Worm (Caenorhabditis elegans): ENCODE data around the gene R102.1.

The R102.1 gene

ce11 chrIV:10734527-10735436, 48.9 kb downstream of the R102.1 start, which contains the start of the genes orc-5 and cyb-1:
TSS of gene orc-5 (minus strand) at chrIV:10734588.
TSS of gene cyb-1 (plus strand) at chrIV:10735216.
- TF ChIP-seq lin-1 (GFP tag; IDR thresholded peaks at IDR 0.05), result no peak
- peak; percentile 21 for TF ChIP-seq lin-13 (GFP tag; optimal IDR thresholded peaks at IDR 0.05)
- TF ChIP-seq dmd-6 (GFP tag; IDR thresholded peaks at IDR 0.05), result peak; percentile 22; the same call in 1 of the 2 replicates
- TF ChIP-seq nhr-41 (GFP tag; IDR thresholded peaks at IDR 0.05), result no peak
- peak; percentile 96 for TF ChIP-seq dpl-1 (GFP tag; optimal IDR thresholded peaks at IDR 0.05)
- TF ChIP-seq pha-4 (GFP tag; IDR thresholded peaks at IDR 0.05), result no peak
- no peak for TF ChIP-seq pha-4 (tag; optimal IDR thresholded peaks at IDR 0.05)
- no peak for TF ChIP-seq nhr-237 (tag; optimal IDR thresholded peaks at IDR 0.05)
- no peak for TF ChIP-seq daf-8 (GFP tag; IDR thresholded peaks at IDR 0.05)
- TF ChIP-seq zip-11 (GFP tag; IDR thresholded peaks at IDR 0.05), result no peak
- no peak for TF ChIP-seq Y105C5A.15 (GFP tag; IDR thresholded peaks at IDR 0.05)
- no peak for TF ChIP-seq daf-16 (GFP tag; optimal IDR thresholded peaks at IDR 0.05)
- peak; percentile 44 for TF ChIP-seq daf-16 (tag; optimal IDR thresholded peaks at IDR 0.05)
- TF ChIP-seq ZK546.5 (tag; optimal IDR thresholded peaks at IDR 0.05), result no peak
- peak; percentile 39 for TF ChIP-seq lin-15B (tag; optimal IDR thresholded peaks at IDR 0.05)
- peak in 1 of 2 experiments; percentile 85 for TF ChIP-seq lsy-2 (tag; optimal IDR thresholded peaks at IDR 0.05)
- TF ChIP-seq nhr-6 (tag; optimal IDR thresholded peaks at IDR 0.05), result peak; percentile 67
- TF ChIP-seq Y48G9A.11 (GFP tag; IDR thresholded peaks at IDR 0.05), result peak; percentile 91
- TF ChIP-seq hlh-30 (tag; optimal IDR thresholded peaks at IDR 0.05; ENCODE audit: insufficient read depth), result peak; percentile 72
- peak in 1 of 2 experiments; percentile 92 for TF ChIP-seq unc-62 (GFP tag; optimal IDR thresholded peaks at IDR 0.05 in 1 of 2)
- TF ChIP-seq unc-62 (tag; optimal IDR thresholded peaks at IDR 0.05), result no peak
- TF ChIP-seq T20F7.1 (GFP tag; optimal IDR thresholded peaks at IDR 0.05), result peak; percentile 99
- TF ChIP-seq unc-130 (GFP tag; optimal IDR thresholded peaks at IDR 0.05), result peak; percentile 0
- TF ChIP-seq aha-1 (tag), result peak; percentile 94
- TF ChIP-seq zfp-3 (GFP tag; conservative IDR thresholded peaks at IDR 0.05), result no peak
- no peak for TF ChIP-seq nhr-76 (tag; optimal IDR thresholded peaks at IDR 0.05)
- TF ChIP-seq daf-19 (GFP tag; conservative IDR thresholded peaks at IDR 0.05), result no peak
- TF ChIP-seq hmg-1.1 (GFP tag; IDR thresholded peaks at IDR 0.05), result peak; percentile 51
- no peak for TF ChIP-seq dve-1 (tag; optimal IDR thresholded peaks at IDR 0.05; ENCODE audit: insufficient read depth)
- peak in 1 of 2 experiments; percentile 8 for TF ChIP-seq mdl-1 (tag; optimal IDR thresholded peaks at IDR 0.05)
- TF ChIP-seq hif-1 (tag; optimal IDR thresholded peaks at IDR 0.05), result no peak
- TF ChIP-seq duxl-1 (tag; optimal IDR thresholded peaks at IDR 0.05; ENCODE audit: poor library complexity), result no peak
- TF ChIP-seq hlh-11 (tag; optimal IDR thresholded peaks at IDR 0.05), result peak; percentile 9
- TF ChIP-seq T26A8.4 (GFP tag; IDR thresholded peaks at IDR 0.05), result no peak
- no peak for TF ChIP-seq nhr-77 (tag; optimal IDR thresholded peaks at IDR 0.05)
- TF ChIP-seq mes-2 (tag; optimal IDR thresholded peaks at IDR 0.05; ENCODE audit: poor library complexity, severe bottlenecking), result peak; percentile 87
- TF ChIP-seq dmd-9 (GFP tag; IDR thresholded peaks at IDR 0.05), result no peak

Data from whole organism, L4 larva.